Worm (Caenorhabditis elegans) whole organism, L2 larva: ENCODE measurements around the gene F07H5.13.

Source experiments
- C34F6.9 ChIP-seq: fragments of 150-350 bp; optimal IDR thresholded peaks from 2 replicates; lab custom pipeline; 2014; ENCODE audit warnings: missing biosample characterization, missing genetic modification characterization
- R02D3.7 ChIP-seq: fragments of 150-350 bp; optimal IDR thresholded peaks from 2 replicates; lab custom pipeline; 2014; ENCODE audit warnings: missing biosample characterization, missing genetic modification characterization
- Y55F3AM.14 ChIP-seq: fragments of 200-800 bp; sonication (Bioruptor generic); optimal IDR thresholded peaks from 2 replicates; lab custom pipeline; 2018; ENCODE audit warnings: mild to moderate bottlenecking, missing genetic modification characterization, missing compliant biosample characterization
- ZK546.5 ChIP-seq: sonication (generic microtip); optimal IDR thresholded peaks from 2 replicates; lab custom pipeline; 2017; ENCODE audit warnings: missing biosample characterization, missing genetic modification characterization
- aly-2 ChIP-seq: fragments of 150-350 bp; optimal IDR thresholded peaks from 2 replicates; lab custom pipeline; 2014; ENCODE audit warnings: missing biosample characterization, missing genetic modification characterization
- ama-1 ChIP-seq: fragments of 150-350 bp; optimal IDR thresholded peaks from 2 replicates; lab custom pipeline; 2018; ENCODE audit warnings: inconsistent platforms
- blmp-1 ChIP-seq: sonication (generic microtip); optimal IDR thresholded peaks from 2 replicates; lab custom pipeline; 2017; ENCODE audit warnings: missing genetic modification characterization, mild to moderate bottlenecking, missing compliant biosample characterization, antibody characterized with exemption, moderate library complexity; ENCODE audit not compliant: insufficient read depth
- ceh-16 ChIP-seq: fragments of 150-350 bp; optimal IDR thresholded peaks from 2 replicates; lab custom pipeline; 2014; ENCODE audit warnings: missing biosample characterization, missing genetic modification characterization
- crh-2 ChIP-seq: sonication (generic microtip); optimal IDR thresholded peaks from 2 replicates; lab custom pipeline; 2017; ENCODE audit warnings: missing biosample characterization, missing genetic modification characterization
- dmd-4 ChIP-seq: sonication (generic microtip); optimal IDR thresholded peaks from 2 replicates; lab custom pipeline; 2017; ENCODE audit warnings: missing biosample characterization, missing genetic modification characterization
- elt-3 ChIP-seq: sonication (generic microtip); optimal IDR thresholded peaks from 2 replicates; lab custom pipeline; 2017; ENCODE audit warnings: missing biosample characterization, missing genetic modification characterization
- fos-1 ChIP-seq: fragments of 150-350 bp; optimal IDR thresholded peaks from 2 replicates; lab custom pipeline; 2014; ENCODE audit warnings: missing biosample characterization, missing genetic modification characterization
- lin-13 ChIP-seq: fragments of 150-350 bp; optimal IDR thresholded peaks from 2 replicates; lab custom pipeline; 2014; ENCODE audit warnings: missing biosample characterization, missing genetic modification reagents, missing genetic modification characterization
- lin-39 ChIP-seq: fragments of 150-350 bp; optimal IDR thresholded peaks from 2 replicates; lab custom pipeline; 2014; ENCODE audit warnings: missing biosample characterization, missing genetic modification reagents, missing genetic modification characterization
- lsy-2 ChIP-seq, 2 experiments: fragments of 150-350 bp in 1 of 2; sonication (generic microtip) in 1 of 2; optimal IDR thresholded peaks; 2 replicates each; lab custom pipeline; 2014 to 2017; ENCODE audit warnings: missing biosample characterization in 2 of 2, missing genetic modification characterization in 2 of 2
- mab-5 ChIP-seq: fragments of 150-350 bp; optimal IDR thresholded peaks from 2 replicates; lab custom pipeline; 2014; ENCODE audit warnings: missing biosample characterization, missing genetic modification characterization
- mdl-1 ChIP-seq, 2 experiments: fragments of 150-350 bp in 1 of 2; sonication (generic microtip) in 1 of 2; optimal IDR thresholded peaks; 2 replicates each; lab custom pipeline; 2017; ENCODE audit warnings: missing biosample characterization in 2 of 2, missing genetic modification characterization in 2 of 2
- nhr-10 ChIP-seq: sonication (generic microtip); optimal IDR thresholded peaks from 2 replicates; lab custom pipeline; 2017; ENCODE audit warnings: missing biosample characterization, missing genetic modification characterization
- nhr-11 ChIP-seq: fragments of 150-350 bp; optimal IDR thresholded peaks from 2 replicates; lab custom pipeline; 2014; ENCODE audit warnings: missing biosample characterization, missing genetic modification characterization
- nhr-129 ChIP-seq: fragments of 150-350 bp; optimal IDR thresholded peaks from 2 replicates; lab custom pipeline; 2014; ENCODE audit warnings: missing biosample characterization, missing genetic modification characterization
- nhr-21 ChIP-seq: fragments of 150-350 bp; optimal IDR thresholded peaks from 2 replicates; lab custom pipeline; 2014; ENCODE audit warnings: missing biosample characterization, missing genetic modification characterization
- nhr-237 ChIP-seq: fragments of 150-350 bp; optimal IDR thresholded peaks from 2 replicates; lab custom pipeline; 2014; ENCODE audit warnings: missing biosample characterization, missing genetic modification characterization
- nhr-6 ChIP-seq: fragments of 150-350 bp; optimal IDR thresholded peaks from 2 replicates; lab custom pipeline; 2014; ENCODE audit warnings: missing biosample characterization, missing genetic modification characterization
- nhr-77 ChIP-seq: fragments of 150-350 bp; optimal IDR thresholded peaks from 2 replicates; lab custom pipeline; 2014; ENCODE audit warnings: missing biosample characterization, missing genetic modification characterization
- peb-1 ChIP-seq: fragments of 150-350 bp; optimal IDR thresholded peaks from 2 replicates; lab custom pipeline; 2014; ENCODE audit warnings: missing biosample characterization, missing genetic modification characterization
- sem-4 ChIP-seq: fragments of 150-350 bp; optimal IDR thresholded peaks from 2 replicates; lab custom pipeline; 2014; ENCODE audit warnings: missing biosample characterization, missing genetic modification reagents, missing genetic modification characterization
- skn-1 ChIP-seq: sonication (generic microtip); optimal IDR thresholded peaks from 2 replicates; lab custom pipeline; 2017; ENCODE audit warnings: missing biosample characterization, missing genetic modification characterization
- sma-3 ChIP-seq: sonication (generic microtip); optimal IDR thresholded peaks from 2 replicates; lab custom pipeline; 2016; ENCODE audit warnings: missing genetic modification reagents, missing genetic modification characterization, missing compliant biosample characterization
- sma-9 ChIP-seq, 2 experiments: fragments of 150-350 bp in 1 of 2; sonication (generic microtip) in 1 of 2; optimal IDR thresholded peaks; 2 replicates each; lab custom pipeline; 2014 to 2016; ENCODE audit warnings: missing genetic modification characterization in 2 of 2, mild to moderate bottlenecking in 1 of 2, missing biosample characterization in 1 of 2, missing compliant biosample characterization in 1 of 2, missing genetic modification reagents in 1 of 2, moderate library complexity in 1 of 2
- snpc-4 ChIP-seq: fragments of 150-350 bp; optimal IDR thresholded peaks from 2 replicates; lab custom pipeline; 2014; ENCODE audit warnings: missing biosample characterization, missing genetic modification characterization
- unc-62 ChIP-seq: fragments of 150-350 bp; optimal IDR thresholded peaks from 2 replicates; lab custom pipeline; 2014; ENCODE audit warnings: missing biosample characterization, missing genetic modification reagents, missing genetic modification characterization
- ztf-11 ChIP-seq: sonication (generic microtip); optimal IDR thresholded peaks from 2 replicates; lab custom pipeline; 2017; ENCODE audit warnings: missing biosample characterization, missing genetic modification characterization

Gene F07H5.13

ce11 chrII:8822711-8823110 lies 32.4 kb downstream of the F07H5.13 start (continued):
- no peak for TF ChIP-seq fos-1 (tag; lab: Kevin White, UChicago)
- no peak for TF ChIP-seq ZK546.5 (tag; lab: Kevin White, UChicago)
- TF ChIP-seq sma-3 (GFP tag; lab: Kevin White, UChicago) = peak; percentile 69
- no peak for TF ChIP-seq nhr-129 (tag; lab: Kevin White, UChicago)
- TF ChIP-seq ztf-11 (tag; lab: Kevin White, UChicago) = no peak
- TF ChIP-seq elt-3 (tag; lab: Kevin White, UChicago) = no peak

- TF ChIP-seq unc-62 (GFP tag; lab: Kevin White, UChicago) (no peak), Y55F3AM.14 (GFP tag; lab: Kevin White, UChicago) (no peak), crh-2 (tag; lab: Kevin White, UChicago) (no peak), aly-2 (tag; lab: Kevin White, UChicago) (no peak), nhr-21 (tag; lab: Kevin White, UChicago) (no peak), R02D3.7 (tag; lab: Kevin White, UChicago) (no peak), dmd-4 (tag; lab: Kevin White, UChicago) (no peak), blmp-1 (tag; lab: Kevin White, UChicago) (no peak), nhr-6 (tag; lab: Kevin White, UChicago) (no peak), peb-1 (tag; lab: Kevin White, UChicago) (no peak), nhr-237 (no peak), nhr-11 (tag; lab: Kevin White, UChicago) (no peak), nhr-77 (tag; lab: Kevin White, UChicago) (no peak)
Measured at ce11 chrII:8825769-8826168, 35.4 kb downstream of the F07H5.13 start, which contains the start of gene nas-25. nas-25 (plus strand) TSS chrII:8826069.

- TF ChIP-seq nhr-129 (tag; lab: Kevin White, UChicago) (no peak), C34F6.9 (no peak), skn-1 (tag; lab: Kevin White, UChicago) (no peak), ama-1 (no peak), snpc-4 (tag; lab: Kevin White, UChicago) (no peak), aly-2 (tag; lab: Kevin White, UChicago) (no peak), fos-1 (tag; lab: Kevin White, UChicago) (no peak), nhr-21 (tag; lab: Kevin White, UChicago) (no peak), ceh-16 (tag; lab: Kevin White, UChicago) (no peak), unc-62 (GFP tag; lab: Kevin White, UChicago) (no peak), lsy-2 (tag; optimal IDR thresholded peaks at IDR 0.05; lab: Kevin White, UChicago) (no peak), lin-39 (no peak), lin-13 (no peak), nhr-11 (tag; lab: Kevin White, UChicago) (no peak), sem-4 (tag; lab: Kevin White, UChicago) (no peak)
Measured at ce11 chrII:8829189-8829588, 38.8 kb downstream of the F07H5.13 start, which contains the start of gene F46C5.2. F46C5.2 (minus strand) TSS chrII:8829289.

- TF ChIP-seq lsy-2 (tag; optimal IDR thresholded peaks at IDR 0.05; lab: Kevin White, UChicago) = no peak
- TF ChIP-seq nhr-10 (tag; lab: Kevin White, UChicago) = no peak
Measured at ce11 chrII:8830917-8831316, 40.6 kb downstream of the F07H5.13 start.

ce11 chrII:8832941-8833340 lies 42.6 kb downstream of the F07H5.13 start:
- no peak for TF ChIP-seq C34F6.9
- no peak for TF ChIP-seq aly-2 (tag; lab: Kevin White, UChicago)

ce11 chrII:8835857-8836256 lies 45.5 kb downstream of the F07H5.13 start, which contains the start of gene F46C5.4:
F46C5.4 (plus strand) TSS chrII:8836078.
- TF ChIP-seq R02D3.7 (tag; lab: Kevin White, UChicago) (no peak), ama-1 (no peak), sma-9 (GFP tag; optimal IDR thresholded peaks at IDR 0.05; lab: Kevin White, UChicago) (no peak), sma-9 (tag; optimal IDR thresholded peaks at IDR 0.05; lab: Kevin White, UChicago) (no peak), peb-1 (tag; lab: Kevin White, UChicago) (no peak), nhr-10 (tag; lab: Kevin White, UChicago) (no peak), mab-5 (no peak), lin-39 (no peak), mdl-1 (tag; optimal IDR thresholded peaks at IDR 0.05; lab: Kevin White, UChicago) (no peak)
